Worm (Caenorhabditis elegans): Measurements from ENCODE around the gene kin-9.
A peak's percentile ranks its signal among the peaks of the same experiment; 100 is the strongest.

The kin-9 gene

DNA sequence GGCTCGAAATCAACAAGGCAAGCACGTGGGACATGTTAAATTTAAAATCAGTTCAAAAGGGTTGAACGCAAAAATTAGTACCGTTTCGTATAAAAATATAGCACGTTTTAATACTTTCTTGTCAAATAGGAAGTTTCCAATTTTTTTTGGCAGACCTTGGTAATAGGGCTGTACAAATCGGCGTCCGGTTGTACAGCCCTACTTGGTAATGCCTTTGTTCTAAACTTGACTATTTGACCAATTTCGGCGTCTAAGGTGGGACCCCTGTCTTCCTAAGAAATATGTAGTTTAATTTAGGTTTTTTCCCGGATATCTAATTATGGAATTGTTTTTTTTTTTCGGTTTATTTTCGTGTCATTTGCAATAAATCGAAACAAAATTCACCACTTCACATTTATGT lies 3.0 kb upstream of the kin-9 start:
- no peak for TF ChIP-seq sup-37 (GFP tag; optimal IDR thresholded peaks at IDR 0.05)
- TF ChIP-seq Y116A8C.19 (tag; optimal IDR thresholded peaks at IDR 0.05; ENCODE audit: borderline replicate concordance) = no peak
- no peak for TF ChIP-seq hlh-17 (GFP tag; optimal IDR thresholded peaks at IDR 0.05; ENCODE audit: borderline replicate concordance)
- TF ChIP-seq mep-1 (tag; optimal IDR thresholded peaks at IDR 0.05) = no peak
- TF ChIP-seq unc-86 (tag; optimal IDR thresholded peaks at IDR 0.05) = no peak
- TF ChIP-seq irx-1 (tag; optimal IDR thresholded peaks at IDR 0.05) = no peak
- no peak for TF ChIP-seq snu-23 (GFP tag; optimal IDR thresholded peaks at IDR 0.05)
- no peak for TF ChIP-seq lin-13 (GFP tag; optimal IDR thresholded peaks at IDR 0.05)
- no peak for TF ChIP-seq mef-2 (tag; optimal IDR thresholded peaks at IDR 0.05)
- no peak for TF ChIP-seq nhr-19 (GFP tag; conservative IDR thresholded peaks at IDR 0.05)

- no peak for TF ChIP-seq mep-1 (tag; optimal IDR thresholded peaks at IDR 0.05)
- no peak for TF ChIP-seq ceh-82 (tag; optimal IDR thresholded peaks at IDR 0.05)
- TF ChIP-seq blmp-1 (tag; optimal IDR thresholded peaks at IDR 0.05) = peak; percentile 80
These were observed 6.3 kb downstream of the kin-9 start for ce11 chrX:8438756-8439155.

- no peak for TF ChIP-seq vab-15 (tag; optimal IDR thresholded peaks at IDR 0.05)
- TF ChIP-seq lin-14 (GFP tag; optimal IDR thresholded peaks at IDR 0.05) = peak; percentile 44
- TF ChIP-seq fkh-8 (tag; optimal IDR thresholded peaks at IDR 0.05) = peak; percentile 59
- no peak for TF ChIP-seq skn-1 (tag; optimal IDR thresholded peaks at IDR 0.05)
- TF ChIP-seq nhr-71 (tag; optimal IDR thresholded peaks at IDR 0.05) = peak; percentile 55
- TF ChIP-seq lin-13 (GFP tag; optimal IDR thresholded peaks at IDR 0.05) = no peak
- TF ChIP-seq ces-1 (GFP tag; optimal IDR thresholded peaks at IDR 0.05) = no peak
- no peak for TF ChIP-seq pax-3 (tag; optimal IDR thresholded peaks at IDR 0.05)
- peak; percentile 58 for TF ChIP-seq elt-2 (tag; optimal IDR thresholded peaks at IDR 0.05)
- peak; percentile 43 for TF ChIP-seq nhr-47 (tag; optimal IDR thresholded peaks at IDR 0.05)
- peak; percentile 67 for TF ChIP-seq hlh-4 (tag; optimal IDR thresholded peaks at IDR 0.05)
These were observed 7.7 kb downstream of the kin-9 start for ce11 chrX:8440001-8440735.

ce11 chrX:8444922-8445321 lies 12.5 kb downstream of the kin-9 start:
- peak; percentile 52 for TF ChIP-seq blmp-1 (tag; optimal IDR thresholded peaks at IDR 0.05)
- TF ChIP-seq lin-13 (GFP tag; optimal IDR thresholded peaks at IDR 0.05) = no peak
- TF ChIP-seq ceh-8 (GFP tag; optimal IDR thresholded peaks at IDR 0.05) = peak; percentile 8
- no peak for TF ChIP-seq C04F5.9 (tag; optimal IDR thresholded peaks at IDR 0.05)

DNA sequence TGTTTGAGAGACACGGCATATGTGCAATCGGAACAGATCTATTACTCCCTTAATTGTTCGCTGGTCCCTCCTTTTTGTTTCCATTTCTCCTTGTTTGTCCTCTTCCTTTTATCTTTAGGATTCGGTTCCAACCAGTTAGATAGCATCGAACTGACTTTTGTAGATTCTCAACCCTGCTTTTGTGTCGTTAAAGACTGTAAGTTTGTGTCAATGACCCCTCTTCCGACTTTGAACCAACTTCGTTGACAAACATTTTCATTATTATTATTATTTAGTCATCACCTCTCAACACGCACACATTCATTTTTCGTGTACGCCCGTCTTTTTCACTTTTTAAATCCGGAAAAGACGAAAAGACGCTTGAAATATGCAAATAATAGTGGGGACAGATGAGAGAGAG lies 13.6 kb downstream of the kin-9 start, which contains the start of gene F16F9.1:
Gene F16F9.1, plus strand, starts transcription at position 301 of the 400 bp plus-strand sequence.
- no peak for TF ChIP-seq unc-30 (tag; optimal IDR thresholded peaks at IDR 0.05)
- no peak for TF ChIP-seq nhr-11 (tag; optimal IDR thresholded peaks at IDR 0.05)
- TF ChIP-seq zip-4 (GFP tag; optimal IDR thresholded peaks at IDR 0.05) = no peak
- TF ChIP-seq C16A3.4 (tag; optimal IDR thresholded peaks at IDR 0.05) = no peak
- no peak for TF ChIP-seq nhr-77 (tag; optimal IDR thresholded peaks at IDR 0.05)
- no peak for TF ChIP-seq nhr-90 (tag; optimal IDR thresholded peaks at IDR 0.05; ENCODE audit: poor library complexity)
- no peak for TF ChIP-seq ces-1 (GFP tag; optimal IDR thresholded peaks at IDR 0.05)
- TF ChIP-seq lin-39 (tag; optimal IDR thresholded peaks at IDR 0.05) = no peak
- no peak for TF ChIP-seq nhr-84 (tag; optimal IDR thresholded peaks at IDR 0.05)
- no peak for TF ChIP-seq lin-35 (GFP tag; optimal IDR thresholded peaks at IDR 0.05)
- TF ChIP-seq ceh-82 (tag; optimal IDR thresholded peaks at IDR 0.05) = no peak

Measured in whole organism, L1 larva.